Fruit fly (Drosophila melanogaster): ENCODE measurements around the gene CG17010.

The CG17010 gene

dm6 chr2L:12348407-12349091, 7.7 kb upstream of the CG17010 start:
- peak; percentile 44 for TF ChIP-seq svp (GFP tag)
- TF ChIP-seq CG6163 (GFP tag; IDR thresholded peaks at IDR 0.05), result no peak
- TF ChIP-seq vri (GFP tag; optimal IDR thresholded peaks at IDR 0.05), result peak; percentile 17
- peak; percentile 12 for TF ChIP-seq fkh (GFP tag; optimal IDR thresholded peaks at IDR 0.05)

dm6 chr2L:12350880-12351279, 5.4 kb upstream of the CG17010 start:
- TF ChIP-seq CG32006 (GFP tag; optimal IDR thresholded peaks at IDR 0.05) (peak; percentile 33), Hr38 (GFP tag; optimal IDR thresholded peaks at IDR 0.05) (no peak), Eip75B (GFP tag; optimal IDR thresholded peaks at IDR 0.05) (peak; percentile 8), svp (GFP tag) (peak; percentile 40), Sox102F (GFP tag; optimal IDR thresholded peaks at IDR 0.05) (no peak), cyc (GFP tag; optimal IDR thresholded peaks at IDR 0.05) (no peak), Gug (GFP tag; IDR thresholded peaks at IDR 0.05) (no peak), CG15336 (GFP tag; IDR thresholded peaks at IDR 0.05) (0 out of 2 replicates have a peak, but pooled peaks have one; percentile 11), CG8632 (GFP tag; optimal IDR thresholded peaks at IDR 0.05) (peak; percentile 2), CG3919 (GFP tag; optimal IDR thresholded peaks at IDR 0.05) (peak; percentile 32), achi (GFP tag; optimal IDR thresholded peaks at IDR 0.05) (peak; percentile 10), eg (GFP tag; IDR thresholded peaks at IDR 0.05) (peak; percentile 45; the same call in 1 of the 3 replicates), net (GFP tag; optimal IDR thresholded peaks at IDR 0.05) (no peak), CG8119 (GFP tag; IDR thresholded peaks at IDR 0.05) (peak; percentile 50; the same call in 1 of the 3 replicates), esn (GFP tag; optimal IDR thresholded peaks at IDR 0.05) (no peak), CG3032 (tag; optimal IDR thresholded peaks at IDR 0.05) (no peak), Hr4 (GFP tag; optimal IDR thresholded peaks at IDR 0.05) (peak; percentile 42), CG6163 (GFP tag; IDR thresholded peaks at IDR 0.05) (peak; percentile 68; the same call in 2 of the 3 replicates), acj6 (GFP tag; optimal IDR thresholded peaks at IDR 0.05) (peak; percentile 1), OdsH (GFP tag; optimal IDR thresholded peaks at IDR 0.05) (peak; percentile 21)

- no peak for TF ChIP-seq CG11294 (GFP tag; IDR thresholded peaks at IDR 0.05)
- no peak for TF ChIP-seq CG8632 (GFP tag; optimal IDR thresholded peaks at IDR 0.05)
Measured at dm6 chr2L:12351969-12352368, 4.3 kb upstream of the CG17010 start.

- TF ChIP-seq CG34406 (GFP tag; optimal IDR thresholded peaks at IDR 0.05), result no peak
- TF ChIP-seq Eip93F (GFP tag; optimal IDR thresholded peaks at IDR 0.05), result no peak
- TF ChIP-seq Sox102F (GFP tag; optimal IDR thresholded peaks at IDR 0.05), result no peak
- TF ChIP-seq CG6163 (GFP tag; IDR thresholded peaks at IDR 0.05), result 0 out of 3 replicates have a peak, but pooled peaks have one; percentile 26
Measured at dm6 chr2L:12353926-12354325, 2.3 kb upstream of the CG17010 start.

dm6 chr2L:12363206-12363605, 7.0 kb downstream of the CG17010 start:
- TF ChIP-seq pdm3 (GFP tag; optimal IDR thresholded peaks at IDR 0.05) (no peak), Eip78C (GFP tag) (peak; percentile 41), CG32006 (GFP tag; optimal IDR thresholded peaks at IDR 0.05) (no peak), CG10669 (GFP tag; optimal IDR thresholded peaks at IDR 0.05) (no peak), dsx (GFP tag; optimal IDR thresholded peaks at IDR 0.05; ENCODE audit: poor library complexity, severe bottlenecking) (no peak), CG31627 (GFP tag; optimal IDR thresholded peaks at IDR 0.05) (no peak), Ets96B (tag; optimal IDR thresholded peaks at IDR 0.05) (no peak), CG11762 (GFP tag; optimal IDR thresholded peaks at IDR 0.05; ENCODE audit: insufficient read depth) (no peak)

- TF ChIP-seq CG16779 (tag; optimal IDR thresholded peaks at IDR 0.05), result no peak
- TF ChIP-seq eg (GFP tag; IDR thresholded peaks at IDR 0.05), result peak; percentile 59; the same call in 2 of the 3 replicates
- TF ChIP-seq CG10669 (GFP tag; optimal IDR thresholded peaks at IDR 0.05), result no peak
- no peak for TF ChIP-seq Sox14 (GFP tag; optimal IDR thresholded peaks at IDR 0.05)
- TF ChIP-seq CG15336 (GFP tag; IDR thresholded peaks at IDR 0.05), result peak; percentile 73
- TF ChIP-seq Ets21C (GFP tag; optimal IDR thresholded peaks at IDR 0.05), result no peak
- TF ChIP-seq pdm3 (GFP tag; optimal IDR thresholded peaks at IDR 0.05), result no peak
- no peak for TF ChIP-seq OdsH (GFP tag; optimal IDR thresholded peaks at IDR 0.05)
- no peak for TF ChIP-seq net (GFP tag; optimal IDR thresholded peaks at IDR 0.05)
- TF ChIP-seq CG4318 (GFP tag; optimal IDR thresholded peaks at IDR 0.05), result no peak
- TF ChIP-seq CG10631 (GFP tag; optimal IDR thresholded peaks at IDR 0.05), result no peak
- TF ChIP-seq acj6 (GFP tag; optimal IDR thresholded peaks at IDR 0.05), result no peak
- TF ChIP-seq CG31627 (GFP tag; optimal IDR thresholded peaks at IDR 0.05), result no peak
- TF ChIP-seq Lpt (GFP tag; optimal IDR thresholded peaks at IDR 0.05), result no peak
- TF ChIP-seq Hr4 (GFP tag; optimal IDR thresholded peaks at IDR 0.05), result no peak
- TF ChIP-seq CG11294 (GFP tag; IDR thresholded peaks at IDR 0.05), result peak; percentile 43; the same call in 1 of the 2 replicates
- no peak for TF ChIP-seq CG6792 (GFP tag; optimal IDR thresholded peaks at IDR 0.05)
- no peak for TF ChIP-seq esn (GFP tag; optimal IDR thresholded peaks at IDR 0.05)
- TF ChIP-seq CG32006 (GFP tag; optimal IDR thresholded peaks at IDR 0.05), result peak; percentile 38
- no peak for TF ChIP-seq topi (GFP tag; optimal IDR thresholded peaks at IDR 0.05)
- peak; percentile 52; the same call in 2 of the 3 replicates for TF ChIP-seq CG8119 (GFP tag; IDR thresholded peaks at IDR 0.05)
Measured at dm6 chr2L:12364090-12364489, 7.8 kb downstream of the CG17010 start.
